Worm (Caenorhabditis elegans) whole organism, L2 larva: ENCODE measurements around the gene unc-58.

Experiments
- Y55F3AM.14 ChIP-seq: fragments of 200-800 bp; sonication (Bioruptor generic); optimal IDR thresholded peaks from 2 replicates; lab custom pipeline; 2018; ENCODE audit warnings: mild to moderate bottlenecking, missing genetic modification characterization, missing compliant biosample characterization
- ceh-16 ChIP-seq: fragments of 150-350 bp; optimal IDR thresholded peaks from 2 replicates; lab custom pipeline; 2014; ENCODE audit warnings: missing biosample characterization, missing genetic modification characterization
- elt-1 ChIP-seq: fragments of 150-350 bp; optimal IDR thresholded peaks from 2 replicates; lab custom pipeline; 2014; ENCODE audit warnings: missing biosample characterization, missing genetic modification characterization
- mdl-1 ChIP-seq, 2 experiments: fragments of 150-350 bp in 1 of 2; sonication (generic microtip) in 1 of 2; optimal IDR thresholded peaks; 2 replicates each; lab custom pipeline; 2017; ENCODE audit warnings: missing biosample characterization in 2 of 2, missing genetic modification characterization in 2 of 2
- nhr-6 ChIP-seq: fragments of 150-350 bp; optimal IDR thresholded peaks from 2 replicates; lab custom pipeline; 2014; ENCODE audit warnings: missing biosample characterization, missing genetic modification characterization
- nhr-77 ChIP-seq: fragments of 150-350 bp; optimal IDR thresholded peaks from 2 replicates; lab custom pipeline; 2014; ENCODE audit warnings: missing biosample characterization, missing genetic modification characterization
- snpc-4 ChIP-seq: fragments of 150-350 bp; optimal IDR thresholded peaks from 2 replicates; lab custom pipeline; 2014; ENCODE audit warnings: missing biosample characterization, missing genetic modification characterization
- unc-62 ChIP-seq: fragments of 150-350 bp; optimal IDR thresholded peaks from 2 replicates; lab custom pipeline; 2014; ENCODE audit warnings: missing biosample characterization, missing genetic modification reagents, missing genetic modification characterization
- ztf-4 ChIP-seq: fragments of 150-350 bp; optimal IDR thresholded peaks from 2 replicates; lab custom pipeline; 2014; ENCODE audit warnings: missing biosample characterization, missing genetic modification characterization

DNA sequence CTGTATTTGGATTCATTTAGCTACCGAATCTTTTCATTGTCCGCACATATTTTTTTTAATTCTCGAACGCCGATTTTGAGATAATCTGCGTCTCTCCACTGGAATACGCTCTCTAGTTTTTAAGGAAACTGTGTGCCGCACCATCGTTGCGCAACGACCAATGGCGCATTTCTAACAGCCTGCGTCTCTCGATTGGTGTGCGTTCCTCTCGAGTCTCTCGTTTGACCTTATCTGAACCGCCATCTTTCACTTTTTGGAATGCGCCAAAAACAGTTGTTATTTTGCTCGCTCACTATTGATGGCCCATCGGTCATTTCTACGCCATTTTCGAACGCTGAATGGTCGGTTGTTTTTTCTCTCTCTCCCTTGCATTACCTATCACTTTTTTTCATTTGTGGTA, 49.7 kb downstream of the unc-58 start:
- TF ChIP-seq nhr-77 (no peak), ztf-4 (tag; lab: Kevin White, UChicago) (no peak), nhr-6 (no peak), Y55F3AM.14 (GFP tag; lab: Kevin White, UChicago) (no peak), elt-1 (no peak), unc-62 (no peak), mdl-1 (tag; optimal IDR thresholded peaks at IDR 0.05; lab: Kevin White, UChicago) (no peak), ceh-16 (tag; lab: Kevin White, UChicago) (peak; percentile 18), snpc-4 (tag; lab: Kevin White, UChicago) (no peak)
